Fruit fly (Drosophila melanogaster) whole organism, prepupa: ENCODE results near the gene Gr93d.
A peak's percentile ranks its signal among the peaks of the same experiment; 100 is the strongest.

Experiments
- Blimp-1 ChIP-seq: fragments of 200-800 bp; sonication (Bioruptor generic); optimal IDR thresholded peaks from 3 replicates; lab custom pipeline; 2017; ENCODE audit warnings: missing biosample characterization, missing genetic modification characterization, mild to moderate bottlenecking, moderate library complexity, missing genetic modification reagents
- CG10669 ChIP-seq: fragments of 200-800 bp; sonication (Bioruptor generic); optimal IDR thresholded peaks from 3 replicates; lab custom pipeline; 2018; ENCODE audit warnings: missing biosample characterization, mild to moderate bottlenecking, missing genetic modification characterization, moderate library complexity
- CG11294 ChIP-seq: fragments of 200-800 bp; sonication (Bioruptor generic); IDR thresholded peaks from 2 replicates; pipeline ENCODE4 v1.3.6; 2022; ENCODE audit warnings: missing biosample characterization, missing genetic modification characterization
- CG11762 ChIP-seq: fragments of 200-800 bp; sonication (Bioruptor generic); optimal IDR thresholded peaks from 3 replicates; lab custom pipeline; 2016; ENCODE audit warnings: missing biosample characterization, missing genetic modification characterization; ENCODE audit not compliant: insufficient read depth
- CG11902 ChIP-seq: fragments of 200-800 bp; sonication (Bioruptor generic); optimal IDR thresholded peaks from 3 replicates; lab custom pipeline; 2016; ENCODE audit warnings: missing biosample characterization, missing genetic modification characterization
- CG15336 ChIP-seq: fragments of 200-800 bp; sonication (Bioruptor generic); IDR thresholded peaks from 2 replicates; pipeline ENCODE4 v1.3.6; 2022; ENCODE audit warnings: missing biosample characterization, missing genetic modification characterization
- CG1621 ChIP-seq: fragments of 200-800 bp; sonication (Bioruptor generic); optimal IDR thresholded peaks from 3 replicates; lab custom pipeline; 2018; ENCODE audit warnings: missing biosample characterization, mild to moderate bottlenecking, missing genetic modification characterization
- CG16779 ChIP-seq: fragments of 200-800 bp; sonication (Bioruptor generic); optimal IDR thresholded peaks from 3 replicates; lab custom pipeline; 2017; ENCODE audit warnings: missing biosample characterization, mild to moderate bottlenecking, missing genetic modification characterization
- CG3032 ChIP-seq: fragments of 200-800 bp; optimal IDR thresholded peaks from 2 replicates; lab custom pipeline; 2019; ENCODE audit warnings: missing biosample characterization, mild to moderate bottlenecking, missing genetic modification characterization, moderate library complexity
- CG31627 ChIP-seq: fragments of 200-800 bp; sonication (Bioruptor generic); optimal IDR thresholded peaks from 3 replicates; lab custom pipeline; 2016; ENCODE audit warnings: missing biosample characterization, missing genetic modification characterization
- CG32006 ChIP-seq: fragments of 200-800 bp; sonication (Bioruptor generic); optimal IDR thresholded peaks from 3 replicates; lab custom pipeline; 2017; ENCODE audit warnings: missing biosample characterization, mild to moderate bottlenecking, missing genetic modification characterization
- CG3919 ChIP-seq: fragments of 200-800 bp; sonication (Bioruptor generic); optimal IDR thresholded peaks from 3 replicates; lab custom pipeline; 2016; ENCODE audit warnings: missing biosample characterization, missing genetic modification characterization
- CG4318 ChIP-seq: fragments of 200-800 bp; sonication (Bioruptor generic); optimal IDR thresholded peaks from 3 replicates; lab custom pipeline; 2017; ENCODE audit warnings: missing biosample characterization, mild to moderate bottlenecking, missing genetic modification characterization
- CG6163 ChIP-seq: fragments of 200-800 bp; sonication (Bioruptor generic); IDR thresholded peaks from 3 replicates; pipeline ENCODE4 v1.3.6; 2022; ENCODE audit warnings: missing biosample characterization, missing genetic modification characterization
- CG6276 ChIP-seq: fragments of 200-800 bp; sonication (Bioruptor generic); optimal IDR thresholded peaks from 2 replicates; lab custom pipeline; 2017; ENCODE audit warnings: missing biosample characterization, mild to moderate bottlenecking, missing genetic modification characterization
- CG6792 ChIP-seq: fragments of 200-800 bp; sonication (Bioruptor generic); optimal IDR thresholded peaks from 3 replicates; lab custom pipeline; 2016; ENCODE audit warnings: missing biosample characterization, missing genetic modification characterization
- CG6808 ChIP-seq: fragments of 200-800 bp; sonication (Bioruptor generic); optimal IDR thresholded peaks from 3 replicates; lab custom pipeline; 2017; ENCODE audit warnings: missing biosample characterization, missing genetic modification characterization, mild to moderate bottlenecking, moderate library complexity, missing genetic modification reagents
- CG6854 ChIP-seq: fragments of 200-800 bp; sonication (Bioruptor generic); optimal IDR thresholded peaks from 2 replicates; lab custom pipeline; 2017; ENCODE audit warnings: missing biosample characterization, mild to moderate bottlenecking, missing genetic modification characterization
- CG7368 ChIP-seq: fragments of 200-800 bp; sonication (Bioruptor generic); optimal IDR thresholded peaks from 3 replicates; lab custom pipeline; 2016; ENCODE audit warnings: missing biosample characterization, missing genetic modification characterization
- CG8119 ChIP-seq: fragments of 200-800 bp; sonication (Bioruptor generic); IDR thresholded peaks from 3 replicates; pipeline ENCODE4 v1.3.6; 2022; ENCODE audit warnings: missing biosample characterization, missing genetic modification characterization
- CG9139 ChIP-seq: fragments of 200-800 bp; sonication (Bioruptor generic); optimal IDR thresholded peaks from 3 replicates; lab custom pipeline; 2017; ENCODE audit warnings: missing biosample characterization, mild to moderate bottlenecking, missing genetic modification characterization
- Eip75B ChIP-seq: fragments of 200-800 bp; sonication (Bioruptor generic); optimal IDR thresholded peaks from 3 replicates; lab custom pipeline; 2016; ENCODE audit warnings: missing biosample characterization, missing genetic modification characterization
- Eip78C ChIP-seq: fragments of 200-800 bp; sonication (Bioruptor generic); peaks from one replicate; lab custom pipeline; 2016; ENCODE audit warnings: missing biosample characterization, missing genetic modification characterization
- Ets21C ChIP-seq: fragments of 200-800 bp; sonication (Bioruptor generic); optimal IDR thresholded peaks from 3 replicates; lab custom pipeline; 2016; ENCODE audit warnings: missing biosample characterization, missing genetic modification characterization
- Gug ChIP-seq: fragments of 200-800 bp; sonication (Bioruptor generic); IDR thresholded peaks from 2 replicates; pipeline ENCODE4 v1.3.6; 2022; ENCODE audit warnings: missing biosample characterization, missing genetic modification characterization
- Hr38 ChIP-seq: sonication (Bioruptor generic); optimal IDR thresholded peaks from 2 replicates; lab custom pipeline; 2016; ENCODE audit warnings: missing biosample characterization, missing genetic modification characterization
- Hr39 ChIP-seq: fragments of 200-800 bp; sonication (Bioruptor generic); optimal IDR thresholded peaks from 2 replicates; lab custom pipeline; 2016; ENCODE audit warnings: missing biosample characterization, missing genetic modification characterization
- Hr4 ChIP-seq: fragments of 200-800 bp; sonication (Bioruptor generic); optimal IDR thresholded peaks from 3 replicates; lab custom pipeline; 2016; ENCODE audit warnings: missing biosample characterization, missing genetic modification characterization
- Lpt ChIP-seq: fragments of 200-800 bp; sonication (Bioruptor generic); optimal IDR thresholded peaks from 3 replicates; lab custom pipeline; 2016; ENCODE audit warnings: missing biosample characterization, missing genetic modification characterization
- Sox102F ChIP-seq: fragments of 200-800 bp; sonication (Bioruptor generic); optimal IDR thresholded peaks from 2 replicates; lab custom pipeline; 2016; ENCODE audit warnings: missing biosample characterization, mild to moderate bottlenecking, missing genetic modification characterization
- achi ChIP-seq: fragments of 200-800 bp; sonication (Bioruptor generic); optimal IDR thresholded peaks from 3 replicates; lab custom pipeline; 2016; ENCODE audit warnings: missing biosample characterization, missing genetic modification characterization
- acj6 ChIP-seq: fragments of 200-800 bp; sonication (Bioruptor generic); optimal IDR thresholded peaks from 3 replicates; lab custom pipeline; 2016; ENCODE audit warnings: missing biosample characterization, missing genetic modification characterization
- cyc ChIP-seq: fragments of 200-800 bp; sonication (Bioruptor generic); optimal IDR thresholded peaks from 3 replicates; lab custom pipeline; 2016; ENCODE audit warnings: missing biosample characterization, missing genetic modification characterization
- dsx ChIP-seq: fragments of 200-800 bp; optimal IDR thresholded peaks from 3 replicates; lab custom pipeline; 2019; ENCODE audit warnings: missing biosample characterization, mild to moderate bottlenecking, missing genetic modification characterization, moderate library complexity; ENCODE audit not compliant: poor library complexity, severe bottlenecking
- esn ChIP-seq: fragments of 200-800 bp; sonication (Bioruptor generic); optimal IDR thresholded peaks from 2 replicates; lab custom pipeline; 2016; ENCODE audit warnings: missing biosample characterization, mild to moderate bottlenecking, missing genetic modification characterization, moderate library complexity
- fd59A ChIP-seq: fragments of 200-800 bp; sonication (Bioruptor generic); optimal IDR thresholded peaks from 2 replicates; lab custom pipeline; 2017; ENCODE audit warnings: missing biosample characterization, mild to moderate bottlenecking, missing genetic modification characterization, missing genetic modification reagents
- fd85E ChIP-seq: fragments of 200-800 bp; sonication (Bioruptor generic); optimal IDR thresholded peaks from 3 replicates; lab custom pipeline; 2016; ENCODE audit warnings: missing biosample characterization, missing genetic modification characterization
- fkh ChIP-seq: fragments of 200-800 bp; sonication (Bioruptor generic); optimal IDR thresholded peaks from 3 replicates; lab custom pipeline; 2017; ENCODE audit warnings: missing biosample characterization, mild to moderate bottlenecking, missing genetic modification characterization, moderate library complexity
- lz ChIP-seq: fragments of 200-800 bp; sonication (Bioruptor generic); optimal IDR thresholded peaks from 3 replicates; lab custom pipeline; 2016; ENCODE audit warnings: missing biosample characterization, missing genetic modification characterization
- net ChIP-seq: fragments of 200-800 bp; sonication (Bioruptor generic); optimal IDR thresholded peaks from 3 replicates; lab custom pipeline; 2016; ENCODE audit warnings: missing biosample characterization, missing genetic modification characterization
- pdm3 ChIP-seq: fragments of 200-800 bp; sonication (Bioruptor generic); optimal IDR thresholded peaks from 3 replicates; lab custom pipeline; 2016; ENCODE audit warnings: missing biosample characterization, missing genetic modification characterization
- ss ChIP-seq, 2 experiments: fragments of 200-800 bp; sonication (Bioruptor generic); optimal IDR thresholded peaks; 2 replicates in 1 of 2; 3 replicates in 1 of 2; lab custom pipeline; 2017 to 2018; ENCODE audit warnings: mild to moderate bottlenecking in 2 of 2, missing biosample characterization in 2 of 2, missing genetic modification characterization in 2 of 2, moderate library complexity in 1 of 2
- svp ChIP-seq: fragments of 200-800 bp; sonication (Bioruptor generic); peaks from one replicate; lab custom pipeline; 2016; ENCODE audit warnings: missing biosample characterization, missing genetic modification characterization
- topi ChIP-seq: fragments of 200-800 bp; sonication (Bioruptor generic); optimal IDR thresholded peaks from 3 replicates; lab custom pipeline; 2016; ENCODE audit warnings: missing biosample characterization, missing genetic modification characterization
- vri ChIP-seq: fragments of 200-800 bp; sonication (Bioruptor generic); optimal IDR thresholded peaks from 3 replicates; lab custom pipeline; 2016; ENCODE audit warnings: missing biosample characterization, mild to moderate bottlenecking, missing genetic modification characterization

The Gr93d gene

DNA sequence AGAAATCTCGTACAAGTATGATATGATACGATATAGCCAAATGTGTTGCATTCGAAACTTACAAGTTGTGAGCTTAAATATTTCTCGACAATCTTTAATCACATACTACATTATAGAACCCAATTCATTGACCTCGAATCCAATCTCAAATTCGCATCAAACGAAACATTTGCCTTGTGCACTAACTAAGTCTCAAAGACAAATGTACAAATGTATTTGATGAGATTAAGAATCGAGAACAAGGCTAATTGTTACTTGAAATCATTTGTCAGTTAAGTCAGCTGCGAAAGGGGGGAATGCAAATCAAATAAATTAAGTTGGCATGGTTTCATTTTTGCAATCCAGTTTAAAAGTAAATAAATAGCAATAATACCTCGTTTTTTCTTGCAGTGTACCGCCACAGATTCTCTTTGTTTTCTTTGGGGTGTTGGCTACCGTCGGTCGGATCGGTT, 7.9 kb downstream of the Gr93d start (continued):
- TF ChIP-seq CG4318 (GFP tag; lab: Kevin White, UChicago): peak; percentile 89
- peak; percentile 90 for TF ChIP-seq net
- peak; percentile 48 for TF ChIP-seq CG11294 (GFP tag; lab: Robert Waterston, UW)
- TF ChIP-seq achi (GFP tag; lab: Kevin White, UChicago): peak; percentile 87
- TF ChIP-seq CG15336: peak; percentile 74
- peak; percentile 95 for TF ChIP-seq esn (GFP tag; lab: Kevin White, UChicago)
- peak; percentile 87 for TF ChIP-seq CG3032 (tag; lab: Kevin White, UChicago)
- TF ChIP-seq acj6 (GFP tag; lab: Kevin White, UChicago): peak; percentile 87
- TF ChIP-seq CG9139 (GFP tag; lab: Kevin White, UChicago): peak; percentile 80
- TF ChIP-seq CG31627 (GFP tag; lab: Kevin White, UChicago): peak; percentile 91
- TF ChIP-seq fd85E (GFP tag; lab: Kevin White, UChicago): no peak
- peak; percentile 99 for TF ChIP-seq Eip78C (GFP tag; lab: Kevin White, UChicago)
- peak; percentile 78 for TF ChIP-seq CG1621
- TF ChIP-seq ss (GFP tag; optimal IDR thresholded peaks at IDR 0.05; lab: Kevin White, UChicago): peak; percentile 79 to 93
- TF ChIP-seq CG32006 (GFP tag; lab: Kevin White, UChicago): peak; percentile 95
- TF ChIP-seq fd59A (GFP tag; lab: Kevin White, UChicago): peak; percentile 96
- TF ChIP-seq CG16779 (tag; lab: Kevin White, UChicago): peak; percentile 87
- peak; percentile 96 for TF ChIP-seq svp
- peak; percentile 77 for TF ChIP-seq CG8119 (GFP tag; lab: Robert Waterston, UW)
- TF ChIP-seq dsx (GFP tag; lab: Kevin White, UChicago): peak; percentile 76
- TF ChIP-seq vri (GFP tag; lab: Kevin White, UChicago): peak; percentile 61
- no peak for TF ChIP-seq fkh (GFP tag; lab: Kevin White, UChicago)
- TF ChIP-seq pdm3 (GFP tag; lab: Kevin White, UChicago): peak; percentile 90

DNA sequence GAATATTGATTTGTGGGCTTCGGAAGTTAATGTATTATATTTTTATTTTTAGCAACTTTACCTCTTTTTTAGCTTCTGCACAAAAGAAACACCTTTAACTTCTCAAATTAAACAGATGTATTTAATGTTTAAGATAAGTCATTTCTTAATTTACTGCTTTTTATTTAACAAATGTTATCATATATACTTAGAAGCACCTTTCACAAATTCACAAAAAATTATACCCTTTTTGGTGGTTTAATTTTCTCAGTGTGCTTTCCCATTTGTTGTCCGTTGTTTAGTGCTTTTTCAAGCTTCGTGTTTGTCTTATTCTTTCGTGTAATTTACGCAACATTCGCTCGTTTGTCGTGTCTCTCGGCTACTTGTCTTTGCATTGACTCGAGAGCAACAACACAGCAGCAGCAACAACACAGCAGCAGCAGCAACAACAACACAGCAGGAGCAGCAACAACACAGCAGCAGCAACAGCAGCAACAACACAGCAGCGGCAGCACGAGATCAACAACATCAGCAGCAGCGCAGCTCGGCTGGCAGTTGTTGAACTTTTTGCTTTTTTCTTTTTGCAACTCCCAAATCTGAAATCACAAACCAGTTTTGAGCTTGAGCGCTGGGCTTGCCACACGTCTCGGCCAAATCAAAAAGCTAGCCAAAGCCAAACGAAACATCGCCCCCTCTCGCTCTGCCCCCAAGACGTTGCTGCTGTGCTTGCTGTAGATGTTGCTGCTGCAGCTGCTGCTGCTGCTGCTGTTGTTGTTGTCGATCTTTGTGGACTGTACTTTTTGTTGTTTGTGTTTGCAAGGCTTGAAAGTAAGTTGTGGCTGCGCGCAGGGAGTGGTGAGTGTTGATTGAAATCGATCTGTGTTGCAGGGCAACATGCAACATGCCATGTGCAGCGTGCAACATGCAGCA, 9.1 kb downstream of the Gr93d start:
- TF ChIP-seq Sox102F (GFP tag; lab: Kevin White, UChicago) (no peak), cyc (GFP tag; lab: Kevin White, UChicago) (peak; percentile 72), Blimp-1 (GFP tag; lab: Kevin White, UChicago) (peak; percentile 5), lz (GFP tag; lab: Kevin White, UChicago) (peak; percentile 49), CG3919 (GFP tag; lab: Kevin White, UChicago) (peak; percentile 82), Ets21C (no peak), CG1621 (no peak), CG11902 (GFP tag; lab: Kevin White, UChicago) (peak; percentile 29), CG6854 (GFP tag; lab: Kevin White, UChicago) (peak; percentile 59), CG10669 (GFP tag; lab: Kevin White, UChicago) (peak; percentile 80), dsx (GFP tag; lab: Kevin White, UChicago) (peak; percentile 40), Gug (GFP tag; lab: Robert Waterston, UW) (peak; percentile 67), Lpt (GFP tag; lab: Kevin White, UChicago) (peak; percentile 67), Eip78C (GFP tag; lab: Kevin White, UChicago) (peak; percentile 47), vri (GFP tag; lab: Kevin White, UChicago) (peak; percentile 5), fd85E (GFP tag; lab: Kevin White, UChicago) (no peak), topi (peak; percentile 67), Hr4 (no peak), CG7368 (GFP tag; lab: Kevin White, UChicago) (peak; percentile 75), svp (peak; percentile 69), CG11762 (GFP tag; lab: Kevin White, UChicago) (peak; percentile 63), Eip75B (peak; percentile 78), CG8119 (GFP tag; lab: Robert Waterston, UW) (peak; percentile 28; the same call in 2 of the 3 replicates), CG6163 (GFP tag; lab: Robert Waterston, UW) (peak; percentile 91), Hr38 (GFP tag; lab: Kevin White, UChicago) (no peak), esn (GFP tag; lab: Kevin White, UChicago) (peak; percentile 49), CG6808 (peak; percentile 72), fd59A (GFP tag; lab: Kevin White, UChicago) (no peak), fkh (GFP tag; lab: Kevin White, UChicago) (no peak), CG11294 (GFP tag; lab: Robert Waterston, UW) (peak; percentile 8; the same call in 1 of the 2 replicates), Hr39 (no peak), CG6276 (GFP tag; lab: Kevin White, UChicago) (peak; percentile 83), CG3032 (tag; lab: Kevin White, UChicago) (peak; percentile 65), CG4318 (GFP tag; lab: Kevin White, UChicago) (no peak), ss (GFP tag; optimal IDR thresholded peaks at IDR 0.05; lab: Kevin White, UChicago) (peak; percentile 31 to 85), CG6792 (GFP tag; lab: Kevin White, UChicago) (no peak)
